Fruit fly (Drosophila melanogaster) whole organism, prepupa: ENCODE data around the gene hoe2.
A peak's percentile ranks its signal among the peaks of the same experiment; 100 is the strongest.

Experiments
- CG10631 ChIP-seq: fragments of 200-800 bp; sonication (Bioruptor generic); optimal IDR thresholded peaks from 2 replicates; lab custom pipeline; 2016; ENCODE audit warnings: missing biosample characterization, missing genetic modification characterization
- CG10669 ChIP-seq: fragments of 200-800 bp; sonication (Bioruptor generic); optimal IDR thresholded peaks from 3 replicates; lab custom pipeline; 2018; ENCODE audit warnings: missing biosample characterization, mild to moderate bottlenecking, missing genetic modification characterization, moderate library complexity
- CG11762 ChIP-seq: fragments of 200-800 bp; sonication (Bioruptor generic); optimal IDR thresholded peaks from 3 replicates; lab custom pipeline; 2016; ENCODE audit warnings: missing biosample characterization, missing genetic modification characterization; ENCODE audit not compliant: insufficient read depth
- CG11902 ChIP-seq: fragments of 200-800 bp; sonication (Bioruptor generic); optimal IDR thresholded peaks from 3 replicates; lab custom pipeline; 2016; ENCODE audit warnings: missing biosample characterization, missing genetic modification characterization
- CG15336 ChIP-seq: fragments of 200-800 bp; sonication (Bioruptor generic); IDR thresholded peaks from 2 replicates; pipeline ENCODE4 v1.3.6; 2022; ENCODE audit warnings: missing biosample characterization, missing genetic modification characterization
- CG31627 ChIP-seq: fragments of 200-800 bp; sonication (Bioruptor generic); optimal IDR thresholded peaks from 3 replicates; lab custom pipeline; 2016; ENCODE audit warnings: missing biosample characterization, missing genetic modification characterization
- CG3919 ChIP-seq: fragments of 200-800 bp; sonication (Bioruptor generic); optimal IDR thresholded peaks from 3 replicates; lab custom pipeline; 2016; ENCODE audit warnings: missing biosample characterization, missing genetic modification characterization
- CG4318 ChIP-seq: fragments of 200-800 bp; sonication (Bioruptor generic); optimal IDR thresholded peaks from 3 replicates; lab custom pipeline; 2017; ENCODE audit warnings: missing biosample characterization, mild to moderate bottlenecking, missing genetic modification characterization
- CG6792 ChIP-seq: fragments of 200-800 bp; sonication (Bioruptor generic); optimal IDR thresholded peaks from 3 replicates; lab custom pipeline; 2016; ENCODE audit warnings: missing biosample characterization, missing genetic modification characterization
- CG6808 ChIP-seq: fragments of 200-800 bp; sonication (Bioruptor generic); optimal IDR thresholded peaks from 3 replicates; lab custom pipeline; 2017; ENCODE audit warnings: missing biosample characterization, missing genetic modification characterization, mild to moderate bottlenecking, moderate library complexity, missing genetic modification reagents
- CG6854 ChIP-seq: fragments of 200-800 bp; sonication (Bioruptor generic); optimal IDR thresholded peaks from 2 replicates; lab custom pipeline; 2017; ENCODE audit warnings: missing biosample characterization, mild to moderate bottlenecking, missing genetic modification characterization
- CG7368 ChIP-seq: fragments of 200-800 bp; sonication (Bioruptor generic); optimal IDR thresholded peaks from 3 replicates; lab custom pipeline; 2016; ENCODE audit warnings: missing biosample characterization, missing genetic modification characterization
- CG8319 ChIP-seq: fragments of 200-800 bp; sonication (Bioruptor generic); optimal IDR thresholded peaks from 3 replicates; lab custom pipeline; 2016; ENCODE audit warnings: missing biosample characterization, missing genetic modification characterization
- CG8632 ChIP-seq: fragments of 200-800 bp; sonication (Bioruptor generic); optimal IDR thresholded peaks from 3 replicates; lab custom pipeline; 2016; ENCODE audit warnings: missing biosample characterization, missing genetic modification characterization
- CG9139 ChIP-seq: fragments of 200-800 bp; sonication (Bioruptor generic); optimal IDR thresholded peaks from 3 replicates; lab custom pipeline; 2017; ENCODE audit warnings: missing biosample characterization, mild to moderate bottlenecking, missing genetic modification characterization
- Eip75B ChIP-seq: fragments of 200-800 bp; sonication (Bioruptor generic); optimal IDR thresholded peaks from 3 replicates; lab custom pipeline; 2016; ENCODE audit warnings: missing biosample characterization, missing genetic modification characterization
- Eip93F ChIP-seq: fragments of 200-800 bp; sonication (Bioruptor generic); optimal IDR thresholded peaks from 2 replicates; lab custom pipeline; 2016; ENCODE audit warnings: missing biosample characterization, mild to moderate bottlenecking, missing genetic modification characterization
- Ets21C ChIP-seq: fragments of 200-800 bp; sonication (Bioruptor generic); optimal IDR thresholded peaks from 3 replicates; lab custom pipeline; 2016; ENCODE audit warnings: missing biosample characterization, missing genetic modification characterization
- Ets96B ChIP-seq: fragments of 200-800 bp; optimal IDR thresholded peaks from 2 replicates; lab custom pipeline; 2019; ENCODE audit warnings: missing biosample characterization, mild to moderate bottlenecking, missing genetic modification characterization, moderate library complexity
- Gug ChIP-seq: fragments of 200-800 bp; sonication (Bioruptor generic); IDR thresholded peaks from 2 replicates; pipeline ENCODE4 v1.3.6; 2022; ENCODE audit warnings: missing biosample characterization, missing genetic modification characterization
- Lpt ChIP-seq: fragments of 200-800 bp; sonication (Bioruptor generic); optimal IDR thresholded peaks from 3 replicates; lab custom pipeline; 2016; ENCODE audit warnings: missing biosample characterization, missing genetic modification characterization
- Met ChIP-seq: fragments of 200-800 bp; sonication (Bioruptor generic); optimal IDR thresholded peaks from 3 replicates; lab custom pipeline; 2016; ENCODE audit warnings: missing biosample characterization, missing genetic modification characterization
- OdsH ChIP-seq: fragments of 200-800 bp; sonication (Bioruptor generic); optimal IDR thresholded peaks from 3 replicates; lab custom pipeline; 2016; ENCODE audit warnings: missing biosample characterization, missing genetic modification characterization
- Smox ChIP-seq: fragments of 200-800 bp; sonication (Bioruptor generic); optimal IDR thresholded peaks from 3 replicates; lab custom pipeline; 2016; ENCODE audit warnings: missing biosample characterization, missing genetic modification characterization
- Sox102F ChIP-seq: fragments of 200-800 bp; sonication (Bioruptor generic); optimal IDR thresholded peaks from 2 replicates; lab custom pipeline; 2016; ENCODE audit warnings: missing biosample characterization, mild to moderate bottlenecking, missing genetic modification characterization
- achi ChIP-seq: fragments of 200-800 bp; sonication (Bioruptor generic); optimal IDR thresholded peaks from 3 replicates; lab custom pipeline; 2016; ENCODE audit warnings: missing biosample characterization, missing genetic modification characterization
- acj6 ChIP-seq: fragments of 200-800 bp; sonication (Bioruptor generic); optimal IDR thresholded peaks from 3 replicates; lab custom pipeline; 2016; ENCODE audit warnings: missing biosample characterization, missing genetic modification characterization
- dac ChIP-seq: fragments of 200-800 bp; sonication (Bioruptor generic); optimal IDR thresholded peaks from 2 replicates; lab custom pipeline; 2017; ENCODE audit warnings: missing biosample characterization, mild to moderate bottlenecking, missing genetic modification characterization
- dsx ChIP-seq: fragments of 200-800 bp; optimal IDR thresholded peaks from 3 replicates; lab custom pipeline; 2019; ENCODE audit warnings: missing biosample characterization, mild to moderate bottlenecking, missing genetic modification characterization, moderate library complexity; ENCODE audit not compliant: poor library complexity, severe bottlenecking
- eg ChIP-seq: fragments of 200-800 bp; sonication (Bioruptor generic); IDR thresholded peaks from 3 replicates; pipeline ENCODE4 v1.3.6; 2022; ENCODE audit warnings: missing biosample characterization, missing genetic modification characterization
- esn ChIP-seq: fragments of 200-800 bp; sonication (Bioruptor generic); optimal IDR thresholded peaks from 2 replicates; lab custom pipeline; 2016; ENCODE audit warnings: missing biosample characterization, mild to moderate bottlenecking, missing genetic modification characterization, moderate library complexity
- fd59A ChIP-seq: fragments of 200-800 bp; sonication (Bioruptor generic); optimal IDR thresholded peaks from 2 replicates; lab custom pipeline; 2017; ENCODE audit warnings: missing biosample characterization, mild to moderate bottlenecking, missing genetic modification characterization, missing genetic modification reagents
- fd85E ChIP-seq: fragments of 200-800 bp; sonication (Bioruptor generic); optimal IDR thresholded peaks from 3 replicates; lab custom pipeline; 2016; ENCODE audit warnings: missing biosample characterization, missing genetic modification characterization
- fkh ChIP-seq: fragments of 200-800 bp; sonication (Bioruptor generic); optimal IDR thresholded peaks from 3 replicates; lab custom pipeline; 2017; ENCODE audit warnings: missing biosample characterization, mild to moderate bottlenecking, missing genetic modification characterization, moderate library complexity
- pdm3 ChIP-seq: fragments of 200-800 bp; sonication (Bioruptor generic); optimal IDR thresholded peaks from 3 replicates; lab custom pipeline; 2016; ENCODE audit warnings: missing biosample characterization, missing genetic modification characterization
- salr ChIP-seq, 2 experiments: fragments of 200-800 bp; sonication (Bioruptor generic); optimal IDR thresholded peaks; 3 replicates each; lab custom pipeline; 2016 to 2018; ENCODE audit warnings: missing biosample characterization in 2 of 2, missing genetic modification characterization in 2 of 2, mild to moderate bottlenecking in 1 of 2
- spab ChIP-seq: fragments of 200-800 bp; sonication (Bioruptor generic); optimal IDR thresholded peaks from 2 replicates; lab custom pipeline; 2017; ENCODE audit warnings: missing biosample characterization, mild to moderate bottlenecking, missing genetic modification characterization, missing genetic modification reagents
- ss ChIP-seq, 2 experiments: fragments of 200-800 bp; sonication (Bioruptor generic); optimal IDR thresholded peaks; 2 replicates in 1 of 2; 3 replicates in 1 of 2; lab custom pipeline; 2017 to 2018; ENCODE audit warnings: mild to moderate bottlenecking in 2 of 2, missing biosample characterization in 2 of 2, missing genetic modification characterization in 2 of 2, moderate library complexity in 1 of 2
- svp ChIP-seq: fragments of 200-800 bp; sonication (Bioruptor generic); peaks from one replicate; lab custom pipeline; 2016; ENCODE audit warnings: missing biosample characterization, missing genetic modification characterization
- vri ChIP-seq: fragments of 200-800 bp; sonication (Bioruptor generic); optimal IDR thresholded peaks from 3 replicates; lab custom pipeline; 2016; ENCODE audit warnings: missing biosample characterization, mild to moderate bottlenecking, missing genetic modification characterization

hoe2 gene

dm6 chr2L:4896484-4897205 is 39.6 kb downstream of the hoe2 start:
- TF ChIP-seq CG4318 (GFP tag; lab: Kevin White, UChicago) (no peak), fkh (GFP tag; lab: Kevin White, UChicago) (peak; percentile 29), CG3919 (GFP tag; lab: Kevin White, UChicago) (no peak), svp (GFP tag; lab: Kevin White, UChicago) (peak; percentile 83), Lpt (no peak), pdm3 (GFP tag; lab: Kevin White, UChicago) (no peak), CG31627 (GFP tag; lab: Kevin White, UChicago) (no peak), esn (GFP tag; lab: Kevin White, UChicago) (no peak)

dm6 chr2L:4895902-4896301 is 40.3 kb downstream of the hoe2 start:
- TF ChIP-seq fkh (GFP tag; lab: Kevin White, UChicago) (no peak), Eip93F (GFP tag; lab: Kevin White, UChicago) (no peak), dsx (GFP tag; lab: Kevin White, UChicago) (no peak), CG6854 (GFP tag; lab: Kevin White, UChicago) (no peak), esn (GFP tag; lab: Kevin White, UChicago) (no peak), CG10669 (GFP tag; lab: Kevin White, UChicago) (no peak)
- TF ChIP-seq, all 60 proteins: peak for 0

- TF ChIP-seq vri (GFP tag; lab: Kevin White, UChicago) (peak; percentile 3), Ets96B (tag; lab: Kevin White, UChicago) (no peak), CG10631 (GFP tag; lab: Kevin White, UChicago) (no peak), Met (GFP tag; lab: Kevin White, UChicago) (no peak), CG11762 (GFP tag; lab: Kevin White, UChicago) (no peak), CG31627 (GFP tag; lab: Kevin White, UChicago) (no peak), achi (no peak), fd85E (no peak)
- TF ChIP-seq, all 60 proteins: peak for 1
Observed at dm6 chr2L:4893612-4894011, 42.6 kb downstream of the hoe2 start.

- TF ChIP-seq Gug (no peak), acj6 (GFP tag; lab: Kevin White, UChicago) (no peak), Smox (GFP tag; lab: Kevin White, UChicago) (no peak), CG11762 (GFP tag; lab: Kevin White, UChicago) (no peak), CG3919 (GFP tag; lab: Kevin White, UChicago) (peak; percentile 68), salr (GFP tag; optimal IDR thresholded peaks at IDR 0.05; lab: Kevin White, UChicago) (no peak), Eip75B (GFP tag; lab: Kevin White, UChicago) (peak; percentile 46), CG4318 (GFP tag; lab: Kevin White, UChicago) (no peak), Eip93F (GFP tag; lab: Kevin White, UChicago) (no peak), fd59A (GFP tag; lab: Kevin White, UChicago) (no peak), CG11902 (GFP tag; lab: Kevin White, UChicago) (no peak), CG6792 (GFP tag; lab: Kevin White, UChicago) (no peak), CG15336 (GFP tag; lab: Robert Waterston, UW) (peak; percentile 46; the same call in 1 of the 2 replicates), CG9139 (GFP tag; lab: Kevin White, UChicago) (peak; percentile 47), Met (GFP tag; lab: Kevin White, UChicago) (peak; percentile 15), CG10669 (GFP tag; lab: Kevin White, UChicago) (no peak), CG8319 (GFP tag; lab: Kevin White, UChicago) (no peak), CG6808 (GFP tag; lab: Kevin White, UChicago) (no peak), Ets96B (tag; lab: Kevin White, UChicago) (peak; percentile 11), Lpt (no peak), eg (GFP tag; lab: Robert Waterston, UW) (peak; percentile 38; the same call in 2 of the 3 replicates), OdsH (GFP tag; lab: Kevin White, UChicago) (no peak), vri (GFP tag; lab: Kevin White, UChicago) (peak; percentile 28), Ets21C (GFP tag; lab: Kevin White, UChicago) (no peak), Sox102F (GFP tag; lab: Kevin White, UChicago) (no peak), ss (GFP tag; optimal IDR thresholded peaks at IDR 0.05; lab: Kevin White, UChicago) (peak; percentile 14 to 24), CG6854 (GFP tag; lab: Kevin White, UChicago) (peak; percentile 51), CG8632 (GFP tag; lab: Kevin White, UChicago) (no peak), spab (GFP tag; lab: Kevin White, UChicago) (no peak), svp (GFP tag; lab: Kevin White, UChicago) (peak; percentile 84), pdm3 (GFP tag; lab: Kevin White, UChicago) (no peak), CG7368 (peak; percentile 25), fkh (GFP tag; lab: Kevin White, UChicago) (peak; percentile 25), dac (GFP tag; lab: Kevin White, UChicago) (no peak)
Observed at dm6 chr2L:4891914-4892469, 44.3 kb downstream of the hoe2 start, which contains the start of gene CG3036. TSS of gene CG3036 (plus strand) at chr2L:4892112.
